Worm (Caenorhabditis elegans) whole organism, L2 larva: Measurements from ENCODE around the gene marc-2.
A peak's percentile ranks its signal among the peaks of the same experiment; 100 is the strongest.

Source experiments
- C34F6.9 ChIP-seq: fragments of 150-350 bp; optimal IDR thresholded peaks from 2 replicates; lab custom pipeline; 2014; ENCODE audit warnings: missing biosample characterization, missing genetic modification characterization
- F13H6.1 ChIP-seq: sonication (generic microtip); optimal IDR thresholded peaks from 2 replicates; lab custom pipeline; 2016; ENCODE audit warnings: missing genetic modification characterization, missing compliant biosample characterization
- R02D3.7 ChIP-seq: fragments of 150-350 bp; optimal IDR thresholded peaks from 2 replicates; lab custom pipeline; 2014; ENCODE audit warnings: missing biosample characterization, missing genetic modification characterization
- Y55F3AM.14 ChIP-seq: fragments of 200-800 bp; sonication (Bioruptor generic); optimal IDR thresholded peaks from 2 replicates; lab custom pipeline; 2018; ENCODE audit warnings: mild to moderate bottlenecking, missing genetic modification characterization, missing compliant biosample characterization
- ZK546.5 ChIP-seq: sonication (generic microtip); optimal IDR thresholded peaks from 2 replicates; lab custom pipeline; 2017; ENCODE audit warnings: missing biosample characterization, missing genetic modification characterization
- alr-1 ChIP-seq: fragments of 150-350 bp; optimal IDR thresholded peaks from 2 replicates; lab custom pipeline; 2014; ENCODE audit warnings: missing biosample characterization, missing genetic modification characterization
- aly-2 ChIP-seq: fragments of 150-350 bp; optimal IDR thresholded peaks from 2 replicates; lab custom pipeline; 2014; ENCODE audit warnings: missing biosample characterization, missing genetic modification characterization
- ama-1 ChIP-seq: fragments of 150-350 bp; optimal IDR thresholded peaks from 2 replicates; lab custom pipeline; 2018; ENCODE audit warnings: inconsistent platforms
- blmp-1 ChIP-seq: sonication (generic microtip); optimal IDR thresholded peaks from 2 replicates; lab custom pipeline; 2017; ENCODE audit warnings: missing genetic modification characterization, mild to moderate bottlenecking, missing compliant biosample characterization, antibody characterized with exemption, moderate library complexity; ENCODE audit not compliant: insufficient read depth
- ceh-16 ChIP-seq: fragments of 150-350 bp; optimal IDR thresholded peaks from 2 replicates; lab custom pipeline; 2014; ENCODE audit warnings: missing biosample characterization, missing genetic modification characterization
- ceh-82 ChIP-seq: fragments of 150-350 bp; optimal IDR thresholded peaks from 2 replicates; lab custom pipeline; 2014; ENCODE audit warnings: missing biosample characterization, missing genetic modification characterization
- crh-2 ChIP-seq: sonication (generic microtip); optimal IDR thresholded peaks from 2 replicates; lab custom pipeline; 2017; ENCODE audit warnings: missing biosample characterization, missing genetic modification characterization
- dmd-4 ChIP-seq: sonication (generic microtip); optimal IDR thresholded peaks from 2 replicates; lab custom pipeline; 2017; ENCODE audit warnings: missing biosample characterization, missing genetic modification characterization
- egl-27 ChIP-seq: sonication (generic microtip); optimal IDR thresholded peaks from 3 replicates; lab custom pipeline; 2017; ENCODE audit warnings: missing biosample characterization, missing genetic modification reagents, missing genetic modification characterization
- elt-1 ChIP-seq: fragments of 150-350 bp; optimal IDR thresholded peaks from 2 replicates; lab custom pipeline; 2014; ENCODE audit warnings: missing biosample characterization, missing genetic modification characterization
- elt-3 ChIP-seq: sonication (generic microtip); optimal IDR thresholded peaks from 2 replicates; lab custom pipeline; 2017; ENCODE audit warnings: missing biosample characterization, missing genetic modification characterization
- fos-1 ChIP-seq: fragments of 150-350 bp; optimal IDR thresholded peaks from 2 replicates; lab custom pipeline; 2014; ENCODE audit warnings: missing biosample characterization, missing genetic modification characterization
- mbf-1 ChIP-seq: sonication (generic microtip); optimal IDR thresholded peaks from 2 replicates; lab custom pipeline; 2017; ENCODE audit warnings: missing biosample characterization, missing genetic modification characterization
- mdl-1 ChIP-seq, 2 experiments: fragments of 150-350 bp in 1 of 2; sonication (generic microtip) in 1 of 2; optimal IDR thresholded peaks; 2 replicates each; lab custom pipeline; 2017; ENCODE audit warnings: missing biosample characterization in 2 of 2, missing genetic modification characterization in 2 of 2
- nhr-11 ChIP-seq: fragments of 150-350 bp; optimal IDR thresholded peaks from 2 replicates; lab custom pipeline; 2014; ENCODE audit warnings: missing biosample characterization, missing genetic modification characterization
- nhr-12 ChIP-seq: fragments of 150-350 bp; optimal IDR thresholded peaks from 2 replicates; lab custom pipeline; 2014; ENCODE audit warnings: missing biosample characterization, missing genetic modification characterization
- nhr-129 ChIP-seq: fragments of 150-350 bp; optimal IDR thresholded peaks from 2 replicates; lab custom pipeline; 2014; ENCODE audit warnings: missing biosample characterization, missing genetic modification characterization
- nhr-21 ChIP-seq: fragments of 150-350 bp; optimal IDR thresholded peaks from 2 replicates; lab custom pipeline; 2014; ENCODE audit warnings: missing biosample characterization, missing genetic modification characterization
- nhr-237 ChIP-seq: fragments of 150-350 bp; optimal IDR thresholded peaks from 2 replicates; lab custom pipeline; 2014; ENCODE audit warnings: missing biosample characterization, missing genetic modification characterization
- nhr-25 ChIP-seq: fragments of 150-350 bp; sonication (generic microtip); optimal IDR thresholded peaks from 3 replicates; lab custom pipeline; 2014; ENCODE audit warnings: missing biosample characterization, missing genetic modification characterization
- nhr-77 ChIP-seq: fragments of 150-350 bp; optimal IDR thresholded peaks from 2 replicates; lab custom pipeline; 2014; ENCODE audit warnings: missing biosample characterization, missing genetic modification characterization
- peb-1 ChIP-seq: fragments of 150-350 bp; optimal IDR thresholded peaks from 2 replicates; lab custom pipeline; 2014; ENCODE audit warnings: missing biosample characterization, missing genetic modification characterization
- sem-4 ChIP-seq: fragments of 150-350 bp; optimal IDR thresholded peaks from 2 replicates; lab custom pipeline; 2014; ENCODE audit warnings: missing biosample characterization, missing genetic modification reagents, missing genetic modification characterization
- sma-3 ChIP-seq: sonication (generic microtip); optimal IDR thresholded peaks from 2 replicates; lab custom pipeline; 2016; ENCODE audit warnings: missing genetic modification reagents, missing genetic modification characterization, missing compliant biosample characterization
- sma-9 ChIP-seq, 2 experiments: fragments of 150-350 bp in 1 of 2; sonication (generic microtip) in 1 of 2; optimal IDR thresholded peaks; 2 replicates each; lab custom pipeline; 2014 to 2016; ENCODE audit warnings: missing genetic modification characterization in 2 of 2, mild to moderate bottlenecking in 1 of 2, missing biosample characterization in 1 of 2, missing compliant biosample characterization in 1 of 2, missing genetic modification reagents in 1 of 2, moderate library complexity in 1 of 2
- unc-39 ChIP-seq: fragments of 150-350 bp; optimal IDR thresholded peaks from 2 replicates; lab custom pipeline; 2014; ENCODE audit warnings: missing biosample characterization, missing genetic modification characterization
- unc-62 ChIP-seq: fragments of 150-350 bp; optimal IDR thresholded peaks from 2 replicates; lab custom pipeline; 2014; ENCODE audit warnings: missing biosample characterization, missing genetic modification reagents, missing genetic modification characterization
- zag-1 ChIP-seq: fragments of 150-350 bp; optimal IDR thresholded peaks from 2 replicates; lab custom pipeline; 2014; ENCODE audit warnings: missing biosample characterization, missing genetic modification characterization
- ztf-1 ChIP-seq: fragments of 200-800 bp; sonication (Bioruptor generic); conservative IDR thresholded peaks from 2 replicates; pipeline ENCODE4 v1.3.6; 2022; ENCODE audit warnings: missing genetic modification characterization, missing compliant biosample characterization
- ztf-11 ChIP-seq: sonication (generic microtip); optimal IDR thresholded peaks from 2 replicates; lab custom pipeline; 2017; ENCODE audit warnings: missing biosample characterization, missing genetic modification characterization
- ztf-4 ChIP-seq: fragments of 150-350 bp; optimal IDR thresholded peaks from 2 replicates; lab custom pipeline; 2014; ENCODE audit warnings: missing biosample characterization, missing genetic modification characterization

Gene marc-2

DNA sequence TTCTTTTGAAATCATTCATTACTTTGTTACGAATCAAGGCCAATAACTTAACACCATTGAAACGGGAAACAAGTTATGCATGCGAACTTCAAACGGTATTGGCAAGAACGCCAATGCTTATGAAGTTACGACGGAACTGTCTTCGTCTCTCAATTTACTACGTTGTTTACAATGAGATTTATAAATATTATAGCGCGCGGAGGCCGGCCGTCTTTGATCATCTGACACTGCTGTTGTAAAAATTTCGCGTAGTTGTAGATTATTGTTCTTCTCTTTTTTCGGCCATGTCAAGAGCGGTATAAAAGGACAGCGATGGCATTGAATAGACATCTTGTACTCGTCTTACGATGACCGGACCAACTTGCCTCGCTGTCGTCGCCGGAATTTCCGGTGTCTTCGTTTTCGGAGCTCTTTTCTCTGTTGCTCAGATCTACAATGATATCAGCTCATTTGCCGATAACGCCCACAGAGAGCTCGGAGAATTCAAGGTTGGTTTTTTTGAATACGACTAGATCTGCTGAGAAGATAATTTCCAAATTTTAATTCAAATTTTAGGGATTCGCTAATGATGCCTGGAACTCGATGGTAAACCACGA is 43.9 kb upstream of the marc-2 start, which contains the start of gene col-39:
Gene col-39 (plus strand): TSS at position 342 of the 596 bp plus-strand sequence.
- TF ChIP-seq dmd-4 (tag; lab: Kevin White, UChicago) (no peak), blmp-1 (peak; percentile 51), nhr-25 (peak; percentile 48), alr-1 (tag; lab: Kevin White, UChicago) (no peak), ama-1 (peak; percentile 41)
- TF ChIP-seq, all 48 proteins: peak for 3

DNA sequence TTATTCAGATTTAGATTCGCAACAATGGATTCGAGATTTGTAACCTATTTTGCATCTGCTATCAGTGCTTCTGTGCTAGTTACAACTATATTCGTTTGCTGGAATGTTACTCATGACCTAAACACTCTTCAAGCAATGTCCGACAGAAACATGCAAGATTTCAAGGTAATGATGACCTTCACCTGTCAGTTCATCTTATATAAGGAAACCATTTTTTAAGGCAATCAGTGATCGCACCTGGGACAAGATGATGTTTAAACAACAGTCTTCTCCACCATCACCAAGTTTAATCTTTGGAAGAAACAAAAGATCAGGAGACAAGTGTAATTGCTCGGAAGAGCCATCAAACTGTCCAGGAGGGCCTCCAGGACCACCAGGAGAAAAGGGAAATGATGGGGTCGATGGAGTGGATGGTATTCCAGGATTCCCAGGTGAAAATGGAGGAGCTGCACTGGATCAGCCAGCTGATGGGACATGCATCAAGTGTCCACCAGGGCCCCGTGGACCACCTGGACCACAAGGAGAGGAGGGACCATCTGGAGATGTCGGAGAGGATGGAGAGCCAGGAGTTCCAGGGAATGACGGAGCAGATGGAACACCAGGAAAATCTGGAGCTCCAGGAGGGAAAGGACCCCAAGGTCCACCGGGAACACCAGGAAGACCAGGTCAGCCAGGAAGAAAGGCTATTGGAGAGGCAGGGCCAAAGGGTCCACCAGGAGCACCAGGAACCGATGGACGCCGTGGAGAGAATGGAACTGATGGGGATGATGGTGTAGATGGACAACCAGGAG is 43.0 kb upstream of the marc-2 start, which contains the start of gene col-79:
Gene col-79 (plus strand): TSS at position 20 of the 791 bp plus-strand sequence.
- TF ChIP-seq nhr-25 (peak; percentile 40), sma-3 (GFP tag; lab: Kevin White, UChicago) (no peak), ceh-16 (tag; lab: Kevin White, UChicago) (no peak), sma-9 (GFP tag; optimal IDR thresholded peaks at IDR 0.05; lab: Kevin White, UChicago) (peak; percentile 9), sma-9 (tag; optimal IDR thresholded peaks at IDR 0.05; lab: Kevin White, UChicago) (no peak), zag-1 (tag; lab: Kevin White, UChicago) (no peak), unc-62 (no peak), crh-2 (no peak)

DNA sequence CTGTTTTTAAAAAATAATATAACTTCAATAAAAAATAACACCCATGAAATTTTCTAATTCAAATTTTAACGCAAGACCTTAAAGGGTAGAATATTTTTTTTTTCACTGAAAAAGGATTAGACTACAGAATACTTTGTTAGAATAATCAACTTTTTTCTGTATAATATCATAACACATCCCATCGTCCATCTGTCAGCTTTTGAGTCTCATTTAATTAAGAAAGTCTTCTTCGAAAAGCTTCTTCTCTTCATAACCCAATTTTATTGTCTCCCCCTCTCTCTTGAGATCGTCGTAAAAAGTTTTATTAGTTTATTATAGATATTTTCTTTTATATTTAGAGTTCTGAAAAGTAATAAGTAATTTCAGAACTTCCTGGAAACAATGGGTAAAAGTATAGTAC is 35.3 kb upstream of the marc-2 start:
- TF ChIP-seq sem-4 (tag; lab: Kevin White, UChicago) (no peak), mbf-1 (no peak), ztf-1 (GFP tag; lab: Robert Waterston, UW) (no peak), sma-9 (GFP tag; optimal IDR thresholded peaks at IDR 0.05; lab: Kevin White, UChicago) (no peak), sma-9 (tag; optimal IDR thresholded peaks at IDR 0.05; lab: Kevin White, UChicago) (no peak), aly-2 (tag; lab: Kevin White, UChicago) (no peak), ztf-4 (tag; lab: Kevin White, UChicago) (no peak), fos-1 (no peak), zag-1 (tag; lab: Kevin White, UChicago) (no peak), F13H6.1 (tag; lab: Kevin White, UChicago) (no peak), nhr-237 (tag; lab: Kevin White, UChicago) (no peak), R02D3.7 (no peak)

ce11 chrII:10694713-10695112 is 33.9 kb upstream of the marc-2 start, which contains the start of gene lgc-57:
TSS of gene lgc-57 (plus strand) at chrII:10695013.
- TF ChIP-seq peb-1 (no peak), nhr-11 (tag; lab: Kevin White, UChicago) (no peak), C34F6.9 (tag; lab: Kevin White, UChicago) (no peak)

DNA sequence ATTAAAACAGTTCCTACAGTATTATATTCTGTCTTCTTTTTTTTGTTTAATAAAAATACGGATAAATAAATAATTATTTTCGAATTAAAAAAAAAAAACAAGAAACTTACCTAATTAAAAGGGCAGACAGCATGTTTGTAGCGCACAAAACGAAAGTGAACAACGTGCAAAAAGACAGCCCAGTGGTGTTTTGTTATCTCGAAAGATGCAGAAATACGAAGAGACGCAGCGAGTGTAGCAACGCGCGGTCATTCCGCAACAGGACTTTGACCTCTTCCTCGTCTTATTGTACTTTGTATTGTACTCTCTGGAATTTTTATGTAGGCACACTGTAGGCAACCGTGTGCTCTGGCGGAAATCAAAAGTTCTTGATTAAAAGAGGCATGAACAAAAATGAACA is 32.9 kb upstream of the marc-2 start, which contains the start of gene gbh-1:
Gene gbh-1 (minus strand): TSS at position 149 of the 400 bp plus-strand sequence.
- peak; percentile 19 for TF ChIP-seq fos-1
- peak; percentile 28 for TF ChIP-seq crh-2
- TF ChIP-seq nhr-21 (tag; lab: Kevin White, UChicago), result no peak
- TF ChIP-seq mdl-1 (tag; optimal IDR thresholded peaks at IDR 0.05; lab: Kevin White, UChicago), result peak in 1 of 2 experiments; percentile 6
- no peak for TF ChIP-seq zag-1 (tag; lab: Kevin White, UChicago)
- TF ChIP-seq blmp-1, result peak; percentile 50
- TF ChIP-seq alr-1 (tag; lab: Kevin White, UChicago), result no peak

ce11 chrII:10684954-10685353 is 24.2 kb upstream of the marc-2 start:
- no peak for TF ChIP-seq nhr-12 (tag; lab: Kevin White, UChicago)
- no peak for TF ChIP-seq ztf-11 (tag; lab: Kevin White, UChicago)
- TF ChIP-seq aly-2 (tag; lab: Kevin White, UChicago), result no peak
- no peak for TF ChIP-seq nhr-129
- TF ChIP-seq elt-3 (tag; lab: Kevin White, UChicago), result no peak
- TF ChIP-seq Y55F3AM.14 (GFP tag; lab: Kevin White, UChicago), result no peak
- no peak for TF ChIP-seq elt-1
- no peak for TF ChIP-seq nhr-77
- TF ChIP-seq fos-1, result no peak
- no peak for TF ChIP-seq C34F6.9 (tag; lab: Kevin White, UChicago)
- TF ChIP-seq peb-1, result no peak
- no peak for TF ChIP-seq ceh-82
- TF ChIP-seq unc-39 (tag; lab: Kevin White, UChicago), result no peak
- TF ChIP-seq nhr-25, result no peak
- TF ChIP-seq ceh-16 (tag; lab: Kevin White, UChicago), result no peak
- no peak for TF ChIP-seq ama-1
- no peak for TF ChIP-seq ztf-1 (GFP tag; lab: Robert Waterston, UW)
- TF ChIP-seq egl-27 (tag; lab: Kevin White, UChicago), result no peak
- no peak for TF ChIP-seq sma-9 (GFP tag; optimal IDR thresholded peaks at IDR 0.05; lab: Kevin White, UChicago)
- no peak for TF ChIP-seq sma-9 (tag; optimal IDR thresholded peaks at IDR 0.05; lab: Kevin White, UChicago)
- TF ChIP-seq ZK546.5, result no peak
